Fruit fly (Drosophila melanogaster) whole organism, embryonic: Measurements from ENCODE around the gene f-cup.

Experiments
- Abd-B ChIP-seq: fragments of 200-800 bp; sonication (Bioruptor generic); optimal IDR thresholded peaks from 2 replicates; lab custom pipeline; 2018; ENCODE audit warnings: missing biosample characterization, mild to moderate bottlenecking, missing genetic modification characterization, moderate library complexity
- Antp ChIP-seq: fragments of 200-800 bp; sonication (Bioruptor generic); optimal IDR thresholded peaks from 3 replicates; lab custom pipeline; 2016; ENCODE audit warnings: missing biosample characterization, missing genetic modification characterization
- Atf3 ChIP-seq: fragments of 200-800 bp; sonication (Bioruptor generic); optimal IDR thresholded peaks from 3 replicates; lab custom pipeline; 2016; ENCODE audit warnings: missing biosample characterization, missing genetic modification characterization
- CG12219 ChIP-seq: fragments of 200-800 bp; sonication (Bioruptor generic); optimal IDR thresholded peaks from 3 replicates; lab custom pipeline; 2018; ENCODE audit warnings: missing biosample characterization, mild to moderate bottlenecking, missing genetic modification characterization
- CG12236 ChIP-seq: fragments of 200-800 bp; sonication (Bioruptor generic); optimal IDR thresholded peaks from 2 replicates; lab custom pipeline; 2016; ENCODE audit warnings: missing biosample characterization, missing genetic modification characterization
- CG13775 ChIP-seq: fragments of 200-800 bp; sonication (Bioruptor generic); optimal IDR thresholded peaks from 3 replicates; lab custom pipeline; 2017; ENCODE audit warnings: missing biosample characterization, mild to moderate bottlenecking, missing genetic modification characterization
- CG1603 ChIP-seq: fragments of 200-800 bp; sonication (Bioruptor generic); optimal IDR thresholded peaks from 2 replicates; lab custom pipeline; 2019; ENCODE audit warnings: missing biosample characterization, mild to moderate bottlenecking, missing genetic modification characterization, moderate library complexity
- CG17568 ChIP-seq: fragments of 200-800 bp; sonication (Bioruptor generic); optimal IDR thresholded peaks from 2 replicates; lab custom pipeline; 2018; ENCODE audit warnings: missing biosample characterization, mild to moderate bottlenecking, missing genetic modification characterization, moderate library complexity
- CG18764 ChIP-seq: fragments of 200-800 bp; sonication (Bioruptor generic); optimal IDR thresholded peaks from 3 replicates; lab custom pipeline; 2016; ENCODE audit warnings: missing biosample characterization, missing genetic modification characterization
- CG30020 ChIP-seq: fragments of 200-800 bp; optimal IDR thresholded peaks from 2 replicates; lab custom pipeline; 2019; ENCODE audit warnings: missing biosample characterization, mild to moderate bottlenecking, missing genetic modification characterization, moderate library complexity
- CG32532 ChIP-seq: fragments of 200-800 bp; sonication (Bioruptor generic); IDR thresholded peaks from 2 replicates; pipeline ENCODE4 v1.3.6; 2022; ENCODE audit warnings: missing biosample characterization, missing genetic modification characterization
- CG4617 ChIP-seq: fragments of 200-800 bp; sonication (Bioruptor generic); optimal IDR thresholded peaks from 3 replicates; lab custom pipeline; 2016; ENCODE audit warnings: missing biosample characterization, missing genetic modification characterization, borderline replicate concordance
- CG4707 ChIP-seq: fragments of 200-800 bp; sonication (Bioruptor generic); optimal IDR thresholded peaks from 2 replicates; lab custom pipeline; 2018; ENCODE audit warnings: missing biosample characterization, mild to moderate bottlenecking, missing genetic modification characterization, moderate library complexity
- CG4820 ChIP-seq: fragments of 200-800 bp; sonication (Bioruptor generic); optimal IDR thresholded peaks from 3 replicates; lab custom pipeline; 2016; ENCODE audit warnings: missing biosample characterization, missing genetic modification characterization
- CG6765 ChIP-seq: fragments of 200-800 bp; sonication (Bioruptor generic); optimal IDR thresholded peaks from 3 replicates; lab custom pipeline; 2017; ENCODE audit warnings: missing biosample characterization, mild to moderate bottlenecking, missing genetic modification characterization
- CG6813 ChIP-seq: fragments of 200-800 bp; sonication (Bioruptor generic); optimal IDR thresholded peaks from 2 replicates; lab custom pipeline; 2017; ENCODE audit warnings: missing biosample characterization, missing genetic modification characterization, mild to moderate bottlenecking, moderate library complexity, missing genetic modification reagents
- CG7372 ChIP-seq: fragments of 200-800 bp; sonication (Bioruptor generic); IDR thresholded peaks from 2 replicates; pipeline ENCODE4 v1.3.6; 2022; ENCODE audit warnings: missing biosample characterization, missing genetic modification characterization
- CG7963 ChIP-seq: fragments of 200-800 bp; sonication (Bioruptor generic); IDR thresholded peaks from 3 replicates; pipeline ENCODE4 v1.3.6; 2022; ENCODE audit warnings: missing biosample characterization, missing genetic modification characterization; ENCODE audit not compliant: partially characterized antibody
- CG9727 ChIP-seq: fragments of 200-800 bp; sonication (Bioruptor generic); optimal IDR thresholded peaks from 3 replicates; lab custom pipeline; 2017; ENCODE audit warnings: missing biosample characterization, mild to moderate bottlenecking, missing genetic modification characterization
- CG9817 ChIP-seq: fragments of 200-800 bp; sonication (Bioruptor generic); optimal IDR thresholded peaks from 2 replicates; lab custom pipeline; 2018; ENCODE audit warnings: missing biosample characterization, mild to moderate bottlenecking, missing genetic modification characterization, moderate library complexity
- D19A ChIP-seq: fragments of 200-800 bp; optimal IDR thresholded peaks from 3 replicates; lab custom pipeline; 2019; ENCODE audit warnings: missing biosample characterization, mild to moderate bottlenecking, missing genetic modification characterization, moderate library complexity
- D19B ChIP-seq: fragments of 200-800 bp; sonication (Bioruptor generic); optimal IDR thresholded peaks from 2 replicates; lab custom pipeline; 2017; ENCODE audit warnings: missing biosample characterization, mild to moderate bottlenecking, missing genetic modification characterization
- Fer1 ChIP-seq: fragments of 200-800 bp; sonication (Bioruptor generic); optimal IDR thresholded peaks from 2 replicates; lab custom pipeline; 2017; ENCODE audit warnings: missing biosample characterization, mild to moderate bottlenecking, missing genetic modification characterization
- HLH54F ChIP-seq: fragments of 200-800 bp; sonication (Bioruptor generic); optimal IDR thresholded peaks from 3 replicates; lab custom pipeline; 2016; ENCODE audit warnings: missing biosample characterization, missing genetic modification characterization
- Med ChIP-seq: fragments of 200-800 bp; sonication (Bioruptor generic); peaks from one replicate; lab custom pipeline; 2016; ENCODE audit warnings: missing biosample characterization, missing genetic modification characterization, mild to moderate bottlenecking, inconsistent platforms, moderate library complexity
- NfI ChIP-seq: fragments of 200-800 bp; sonication (Bioruptor generic); optimal IDR thresholded peaks from 3 replicates; lab custom pipeline; 2018; ENCODE audit warnings: missing biosample characterization, mild to moderate bottlenecking, missing genetic modification characterization, moderate library complexity
- Sin3A ChIP-seq: fragments of >200 bp; optimal IDR thresholded peaks from 2 replicates; lab custom pipeline; 2018
- Tbp ChIP-seq: fragments of >200 bp; optimal IDR thresholded peaks from 2 replicates; lab custom pipeline; 2018; ENCODE audit warnings: missing biosample characterization, missing genetic modification characterization
- bsh ChIP-seq, 2 experiments: fragments of 200-800 bp; sonication (Bioruptor generic); optimal IDR thresholded peaks; 2 replicates each; lab custom pipeline; 2017 to 2018; ENCODE audit warnings: mild to moderate bottlenecking in 2 of 2, missing biosample characterization in 2 of 2, missing genetic modification characterization in 2 of 2, moderate library complexity in 1 of 2
- dmrt11E ChIP-seq: fragments of 200-800 bp; sonication (Bioruptor generic); optimal IDR thresholded peaks from 3 replicates; lab custom pipeline; 2018; ENCODE audit warnings: missing biosample characterization, mild to moderate bottlenecking, missing genetic modification characterization, moderate library complexity
- dmrt99B ChIP-seq: fragments of 200-800 bp; sonication (Bioruptor generic); optimal IDR thresholded peaks from 2 replicates; lab custom pipeline; 2018; ENCODE audit warnings: missing biosample characterization, mild to moderate bottlenecking, missing genetic modification characterization, moderate library complexity
- emc ChIP-seq: fragments of 200-800 bp; sonication (Bioruptor generic); optimal IDR thresholded peaks from 2 replicates; lab custom pipeline; 2016; ENCODE audit warnings: missing biosample characterization, missing genetic modification characterization
- ftz-f1 ChIP-seq: fragments of 200-800 bp; sonication (Bioruptor generic); optimal IDR thresholded peaks from 2 replicates; lab custom pipeline; 2016; ENCODE audit warnings: missing biosample characterization, missing genetic modification characterization
- grau ChIP-seq: fragments of 200-800 bp; optimal IDR thresholded peaks from 3 replicates; lab custom pipeline; 2019; ENCODE audit warnings: missing biosample characterization, mild to moderate bottlenecking, missing genetic modification characterization, moderate library complexity
- ind ChIP-seq: fragments of 200-800 bp; sonication (Bioruptor generic); optimal IDR thresholded peaks from 3 replicates; lab custom pipeline; 2016; ENCODE audit warnings: missing biosample characterization, missing genetic modification characterization
- kah ChIP-seq: fragments of 200-800 bp; sonication (Bioruptor generic); optimal IDR thresholded peaks from 2 replicates; lab custom pipeline; 2018; ENCODE audit warnings: missing biosample characterization, mild to moderate bottlenecking, missing genetic modification characterization
- kni ChIP-seq: fragments of 200-800 bp; sonication (Bioruptor generic); optimal IDR thresholded peaks from 3 replicates; lab custom pipeline; 2017; ENCODE audit warnings: mild to moderate bottlenecking, missing biosample characterization, missing genetic modification reagents, missing genetic modification characterization
- luna ChIP-seq: fragments of 200-800 bp; sonication (Bioruptor generic); optimal IDR thresholded peaks from 2 replicates; lab custom pipeline; 2016; ENCODE audit warnings: missing biosample characterization, missing genetic modification characterization
- mam ChIP-seq: fragments of 200-800 bp; sonication (Bioruptor generic); optimal IDR thresholded peaks from 3 replicates; lab custom pipeline; 2016; ENCODE audit warnings: missing biosample characterization, missing genetic modification characterization
- odd ChIP-seq: fragments of 200-800 bp; sonication (Bioruptor generic); optimal IDR thresholded peaks from 2 replicates; lab custom pipeline; 2017; ENCODE audit warnings: missing biosample characterization, mild to moderate bottlenecking, missing genetic modification characterization
- peb ChIP-seq: fragments of 200-800 bp; sonication (Bioruptor generic); IDR thresholded peaks from 2 replicates; pipeline ENCODE4 v1.3.6; 2022; ENCODE audit warnings: missing biosample characterization, missing genetic modification characterization
- pnt ChIP-seq: fragments of 200-800 bp; sonication (Bioruptor generic); optimal IDR thresholded peaks from 3 replicates; lab custom pipeline; 2016; ENCODE audit warnings: missing biosample characterization, missing genetic modification characterization
- psq ChIP-seq: fragments of 200-800 bp; sonication (Bioruptor generic); optimal IDR thresholded peaks from 2 replicates; lab custom pipeline; 2017; ENCODE audit warnings: missing biosample characterization, missing genetic modification characterization
- row ChIP-seq: fragments of 200-800 bp; sonication (Bioruptor generic); IDR thresholded peaks from 3 replicates; pipeline ENCODE4 v1.3.6; 2022; ENCODE audit warnings: missing biosample characterization, missing genetic modification characterization
- run ChIP-seq: fragments of 200-800 bp; sonication (Bioruptor generic); optimal IDR thresholded peaks from 3 replicates; lab custom pipeline; 2018; ENCODE audit warnings: missing biosample characterization, mild to moderate bottlenecking, missing genetic modification characterization
- slp2 ChIP-seq: fragments of 200-800 bp; sonication (Bioruptor generic); optimal IDR thresholded peaks from 2 replicates; lab custom pipeline; 2016; ENCODE audit warnings: missing biosample characterization, missing genetic modification characterization
- stwl ChIP-seq: fragments of 200-800 bp; sonication (Bioruptor generic); optimal IDR thresholded peaks from 3 replicates; lab custom pipeline; 2018; ENCODE audit warnings: missing biosample characterization, mild to moderate bottlenecking, missing genetic modification characterization, moderate library complexity
- yki ChIP-seq: fragments of >200 bp; optimal IDR thresholded peaks from 3 replicates; lab custom pipeline; 2018
- zen2 ChIP-seq: fragments of 200-800 bp; sonication (Bioruptor generic); IDR thresholded peaks from 3 replicates; pipeline ENCODE4 v1.3.6; 2022; ENCODE audit warnings: missing biosample characterization, missing genetic modification characterization; ENCODE audit not compliant: partially characterized antibody

Gene f-cup

dm6 chr3R:13683624-13684568, 16.7 kb downstream of the f-cup start, which contains the start of gene flfl:
TSS of gene flfl (plus strand) at chr3R:13683921.
- peak; percentile 57 for TF ChIP-seq CG4617 (GFP tag; lab: Kevin White, UChicago)
- no peak for TF ChIP-seq odd
- TF ChIP-seq CG9727 (GFP tag; lab: Kevin White, UChicago), result peak; percentile 27
- TF ChIP-seq HLH54F (GFP tag; lab: Kevin White, UChicago), result peak; percentile 11
- peak; percentile 35 for TF ChIP-seq mam (GFP tag; lab: Kevin White, UChicago)
- peak; percentile 49 for TF ChIP-seq Fer1
- peak; percentile 5 for TF ChIP-seq Tbp (GFP tag; lab: Kevin White, UChicago)
- TF ChIP-seq kah (GFP tag; lab: Kevin White, UChicago), result peak; percentile 12
- TF ChIP-seq zen2, result no peak
- no peak for TF ChIP-seq pnt (GFP tag; lab: Kevin White, UChicago)
- no peak for TF ChIP-seq luna (GFP tag; lab: Kevin White, UChicago)
- no peak for TF ChIP-seq dmrt99B (tag; lab: Kevin White, UChicago)
- peak; percentile 23 for TF ChIP-seq ftz-f1 (GFP tag; lab: Kevin White, UChicago)
- no peak for TF ChIP-seq row
- no peak for TF ChIP-seq CG7372 (GFP tag; lab: Robert Waterston, UW)
- peak; percentile 24 for TF ChIP-seq CG12219 (GFP tag; lab: Kevin White, UChicago)
- peak; percentile 18 for TF ChIP-seq slp2 (GFP tag; lab: Kevin White, UChicago)
- no peak for TF ChIP-seq CG4707 (GFP tag; lab: Kevin White, UChicago)
- TF ChIP-seq Atf3 (GFP tag; lab: Kevin White, UChicago), result peak; percentile 31
- TF ChIP-seq Sin3A (lab: Kevin White, UChicago), result peak; percentile 98
- no peak for TF ChIP-seq CG17568 (GFP tag; lab: Kevin White, UChicago)
- no peak for TF ChIP-seq CG32532 (GFP tag; lab: Robert Waterston, UW)
- no peak for TF ChIP-seq CG12236 (GFP tag; lab: Kevin White, UChicago)
- TF ChIP-seq Abd-B (GFP tag; lab: Kevin White, UChicago), result no peak
- no peak for TF ChIP-seq CG4820 (GFP tag; lab: Kevin White, UChicago)
- TF ChIP-seq run, result no peak
- peak; percentile 87 for TF ChIP-seq kni (GFP tag; lab: Kevin White, UChicago)
- peak; percentile 35 for TF ChIP-seq CG18764 (GFP tag; lab: Kevin White, UChicago)
- TF ChIP-seq Med, result peak; percentile 90
- peak; percentile 23 for TF ChIP-seq NfI (GFP tag; lab: Kevin White, UChicago)
- no peak for TF ChIP-seq psq
- peak; percentile 26 for TF ChIP-seq CG9817
- TF ChIP-seq ind, result peak; percentile 20
- TF ChIP-seq D19A, result peak; percentile 30
- no peak for TF ChIP-seq CG6765
- TF ChIP-seq CG13775 (GFP tag; lab: Kevin White, UChicago), result no peak
- no peak for TF ChIP-seq grau (tag; lab: Kevin White, UChicago)
- peak; percentile 97 for TF ChIP-seq yki (lab: Kevin White, UChicago)
- TF ChIP-seq D19B (GFP tag; lab: Kevin White, UChicago), result no peak
- peak; percentile 28 for TF ChIP-seq emc (GFP tag; lab: Kevin White, UChicago)
- TF ChIP-seq CG1603, result peak; percentile 78
- TF ChIP-seq CG6813 (GFP tag; lab: Kevin White, UChicago), result peak; percentile 30
- no peak for TF ChIP-seq CG7963
- TF ChIP-seq peb, result no peak
- TF ChIP-seq Antp, result no peak
- TF ChIP-seq dmrt11E (tag; lab: Kevin White, UChicago), result no peak
- peak; percentile 32 for TF ChIP-seq stwl (tag; lab: Kevin White, UChicago)
- peak in 1 of 2 experiments; percentile 4 for TF ChIP-seq bsh (GFP tag; optimal IDR thresholded peaks at IDR 0.05; lab: Kevin White, UChicago)
- peak; percentile 47 for TF ChIP-seq CG30020 (tag; lab: Kevin White, UChicago)
